Worm (Caenorhabditis elegans): ENCODE measurements around the gene B0222.1.

DNA sequence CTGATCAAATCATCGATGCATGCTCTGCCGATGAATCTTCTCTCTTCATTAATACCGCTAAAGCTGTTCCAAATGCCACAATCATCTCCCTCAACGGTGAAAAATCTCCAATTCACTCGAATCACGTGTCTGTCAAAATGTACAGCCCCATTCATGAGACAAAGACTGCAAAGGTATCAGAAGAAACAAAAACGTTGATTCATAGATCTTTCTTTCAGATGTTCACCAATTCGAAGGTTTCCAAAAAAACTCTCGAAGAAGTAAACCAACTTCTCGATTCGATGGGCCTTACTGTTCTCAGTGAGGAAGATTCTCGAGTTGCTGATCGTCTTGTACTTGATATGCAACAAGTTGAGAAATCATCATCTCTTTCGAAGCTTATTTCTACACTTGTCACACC lies 37.4 kb upstream of the B0222.1 start:
- TF ChIP-seq flt-1 (GFP tag; IDR thresholded peaks at IDR 0.05) (no peak), tbx-11 (GFP tag; IDR thresholded peaks at IDR 0.05) (no peak), scrt-1 (GFP tag; IDR thresholded peaks at IDR 0.05) (no peak), hmg-4 (GFP tag; optimal IDR thresholded peaks at IDR 0.05) (no peak), ets-7 (tag; optimal IDR thresholded peaks at IDR 0.05) (no peak), tbx-37 (GFP tag; conservative IDR thresholded peaks at IDR 0.05) (no peak), B0310.2 (tag; optimal IDR thresholded peaks at IDR 0.05) (no peak)
